Worm (Caenorhabditis elegans) whole organism, late embryonic: Measurements from ENCODE around the gene srd-56.

ENCODE experiments used
- C08G9.2 ChIP-seq: sonication (generic microtip); optimal IDR thresholded peaks from 2 replicates; lab custom pipeline; 2016; ENCODE audit warnings: mild to moderate bottlenecking, missing genetic modification characterization, moderate library complexity, missing compliant biosample characterization
- C38D4.7 ChIP-seq: fragments of 200-800 bp; sonication (Bioruptor generic); optimal IDR thresholded peaks from 2 replicates; lab custom pipeline; 2018; ENCODE audit warnings: mild to moderate bottlenecking, missing genetic modification characterization, moderate library complexity, missing compliant biosample characterization
- F13H6.1 ChIP-seq: sonication (generic microtip); optimal IDR thresholded peaks from 2 replicates; lab custom pipeline; 2016; ENCODE audit warnings: missing genetic modification characterization, missing compliant biosample characterization
- K09A11.1 ChIP-seq: sonication (generic microtip); optimal IDR thresholded peaks from 2 replicates; lab custom pipeline; 2017; ENCODE audit warnings: antibody characterized with exemption, mild to moderate bottlenecking, missing genetic modification characterization, missing compliant biosample characterization; ENCODE audit not compliant: insufficient read depth
- T23F11.4 ChIP-seq: fragments of 200-800 bp; sonication (Bioruptor generic); optimal IDR thresholded peaks from 2 replicates; lab custom pipeline; 2018; ENCODE audit warnings: mild to moderate bottlenecking, missing genetic modification characterization, missing compliant biosample characterization
- ahr-1 ChIP-seq: sonication (generic microtip); optimal IDR thresholded peaks from 2 replicates; lab custom pipeline; 2016; ENCODE audit warnings: missing genetic modification characterization, missing compliant biosample characterization
- ama-1 ChIP-seq: fragments of 150-350 bp; optimal IDR thresholded peaks from 2 replicates; lab custom pipeline; 2014
- ceh-2 ChIP-seq: sonication (generic microtip); optimal IDR thresholded peaks from 2 replicates; lab custom pipeline; 2016; ENCODE audit warnings: missing genotype, missing genetic modification characterization, missing compliant biosample characterization
- ceh-22 ChIP-seq: sonication (generic microtip); optimal IDR thresholded peaks from 2 replicates; lab custom pipeline; 2017; ENCODE audit warnings: missing biosample characterization, missing genetic modification characterization
- ceh-24 ChIP-seq: sonication (generic microtip); optimal IDR thresholded peaks from 2 replicates; lab custom pipeline; 2016; ENCODE audit warnings: mild to moderate bottlenecking, missing genetic modification characterization, missing compliant biosample characterization
- ceh-30 ChIP-seq: fragments of 150-350 bp; optimal IDR thresholded peaks from 2 replicates; lab custom pipeline; 2014; ENCODE audit warnings: missing biosample characterization, missing genetic modification characterization
- ceh-34 ChIP-seq: sonication (generic microtip); optimal IDR thresholded peaks from 2 replicates; lab custom pipeline; 2016; ENCODE audit warnings: mild to moderate bottlenecking, missing genetic modification characterization, missing compliant biosample characterization
- ceh-6 ChIP-seq: fragments of 200-800 bp; sonication (Bioruptor generic); optimal IDR thresholded peaks from 2 replicates; lab custom pipeline; 2018; ENCODE audit warnings: mild to moderate bottlenecking, missing genetic modification characterization, missing compliant biosample characterization
- elt-2 ChIP-seq: sonication (generic microtip); optimal IDR thresholded peaks from 2 replicates; lab custom pipeline; 2016; ENCODE audit warnings: missing genetic modification reagents, missing genetic modification characterization, missing compliant biosample characterization
- elt-4 ChIP-seq: sonication (generic microtip); optimal IDR thresholded peaks from 2 replicates; lab custom pipeline; 2016; ENCODE audit warnings: missing genetic modification characterization, missing compliant biosample characterization
- fax-1 ChIP-seq: sonication (generic microtip); optimal IDR thresholded peaks from 2 replicates; lab custom pipeline; 2016; ENCODE audit warnings: missing genotype, missing genetic modification characterization, missing compliant biosample characterization
- fkh-10 ChIP-seq: fragments of 150-350 bp; optimal IDR thresholded peaks from 2 replicates; lab custom pipeline; 2014; ENCODE audit warnings: missing biosample characterization, missing genetic modification reagents, missing genetic modification characterization
- hlh-15 ChIP-seq: sonication (generic microtip); optimal IDR thresholded peaks from 2 replicates; lab custom pipeline; 2016; ENCODE audit warnings: missing genetic modification characterization, missing compliant biosample characterization
- hlh-30 ChIP-seq: sonication (generic microtip); optimal IDR thresholded peaks from 2 replicates; lab custom pipeline; 2017; ENCODE audit warnings: antibody characterized with exemption, missing genetic modification characterization, missing compliant biosample characterization; ENCODE audit not compliant: insufficient read depth
- hlh-6 ChIP-seq: sonication (generic microtip); optimal IDR thresholded peaks from 2 replicates; lab custom pipeline; 2016; ENCODE audit warnings: missing genotype, missing genetic modification characterization, missing compliant biosample characterization
- lin-11 ChIP-seq: fragments of 200-800 bp; sonication (Bioruptor generic); optimal IDR thresholded peaks from 2 replicates; lab custom pipeline; 2018; ENCODE audit warnings: mild to moderate bottlenecking, missing genetic modification characterization, missing compliant biosample characterization
- madf-2 ChIP-seq: sonication (generic microtip); optimal IDR thresholded peaks from 2 replicates; lab custom pipeline; 2017; ENCODE audit warnings: missing genetic modification characterization, missing compliant biosample characterization
- nfya-1 ChIP-seq: sonication (generic microtip); optimal IDR thresholded peaks from 2 replicates; lab custom pipeline; 2017; ENCODE audit warnings: missing genetic modification characterization, mild to moderate bottlenecking, missing compliant biosample characterization, antibody characterized with exemption, moderate library complexity
- npax-4 ChIP-seq: sonication (generic microtip); optimal IDR thresholded peaks from 2 replicates; lab custom pipeline; 2016; ENCODE audit warnings: missing genetic modification characterization, missing compliant biosample characterization
- odd-2 ChIP-seq: sonication (generic microtip); optimal IDR thresholded peaks from 2 replicates; lab custom pipeline; 2017; ENCODE audit warnings: antibody characterized with exemption, mild to moderate bottlenecking, missing genetic modification characterization, missing compliant biosample characterization
- pag-3 ChIP-seq: sonication (generic microtip); optimal IDR thresholded peaks from 2 replicates; lab custom pipeline; 2016; ENCODE audit warnings: missing compliant biosample characterization, missing genetic modification characterization, borderline replicate concordance
- pax-1 ChIP-seq: fragments of 150-350 bp; optimal IDR thresholded peaks from 2 replicates; lab custom pipeline; 2014; ENCODE audit warnings: missing biosample characterization, missing genetic modification characterization
- pha-4 ChIP-seq: fragments of 150-350 bp; optimal IDR thresholded peaks from 2 replicates; lab custom pipeline; 2018; ENCODE audit warnings: missing biosample characterization, missing genetic modification reagents, missing genetic modification characterization
- pqm-1 ChIP-seq: sonication (generic microtip); optimal IDR thresholded peaks from 2 replicates; lab custom pipeline; 2016; ENCODE audit warnings: missing genetic modification characterization, missing compliant biosample characterization
- sdc-2 ChIP-seq: sonication (generic microtip); optimal IDR thresholded peaks from 2 replicates; lab custom pipeline; 2016; ENCODE audit warnings: missing genotype, missing genetic modification characterization, missing compliant biosample characterization
- sox-4 ChIP-seq: sonication (generic microtip); optimal IDR thresholded peaks from 2 replicates; lab custom pipeline; 2017; ENCODE audit warnings: mild to moderate bottlenecking, missing genetic modification characterization, inconsistent platforms, missing compliant biosample characterization
- tbx-2 ChIP-seq: sonication (generic microtip); optimal IDR thresholded peaks from 2 replicates; lab custom pipeline; 2016; ENCODE audit warnings: missing genetic modification characterization, missing compliant biosample characterization
- ttx-3 ChIP-seq: sonication (generic microtip); optimal IDR thresholded peaks from 2 replicates; lab custom pipeline; 2016; ENCODE audit warnings: missing genetic modification reagents, missing genetic modification characterization, missing compliant biosample characterization
- unc-3 ChIP-seq, 2 experiments: fragments of 200-800 bp in 1 of 2; sonication (Bioruptor generic) in 1 of 2; sonication (generic microtip) in 1 of 2; conservative IDR thresholded peaks in 1 of 2; optimal IDR thresholded peaks in 1 of 2; 2 replicates each; pipeline versions ENCODE4 v1.3.6 to Lab custom; 2016 to 2022; ENCODE audit warnings: missing compliant biosample characterization in 2 of 2, missing genetic modification characterization in 2 of 2, missing genetic modification reagents in 1 of 2
- unc-55 ChIP-seq: sonication (generic microtip); optimal IDR thresholded peaks from 2 replicates; lab custom pipeline; 2017; ENCODE audit warnings: missing biosample characterization, missing genetic modification reagents, missing genetic modification characterization
- ztf-16 ChIP-seq: sonication (generic microtip); optimal IDR thresholded peaks from 2 replicates; lab custom pipeline; 2017; ENCODE audit warnings: missing genetic modification characterization, missing compliant biosample characterization

The srd-56 gene

ce11 chrII:7165749-7166148 lies 37.3 kb downstream of the srd-56 start, which contains the start of gene mfsd-13.2:
Gene mfsd-13.2, minus strand, starts transcription at chrII:7165849.
- TF ChIP-seq K09A11.1 (tag; lab: Kevin White, UChicago), result no peak
- no peak for TF ChIP-seq pha-4 (tag; lab: Kevin White, UChicago)
- TF ChIP-seq hlh-15 (tag; lab: Kevin White, UChicago), result no peak
- TF ChIP-seq, all 69 proteins: peak for 0

ce11 chrII:7161512-7161911 lies 41.5 kb downstream of the srd-56 start, which contains the start of gene C27H5.12:
Gene C27H5.12, minus strand, starts transcription at chrII:7161612.
- TF ChIP-seq sdc-2 (no peak), ceh-30 (tag; lab: Kevin White, UChicago) (no peak), ceh-2 (tag; lab: Kevin White, UChicago) (no peak), odd-2 (tag; lab: Kevin White, UChicago) (no peak), F13H6.1 (no peak), ttx-3 (tag; lab: Kevin White, UChicago) (no peak), pax-1 (no peak), pqm-1 (tag; lab: Kevin White, UChicago) (no peak), ahr-1 (tag; lab: Kevin White, UChicago) (no peak), tbx-2 (no peak), ama-1 (lab: Kevin White, UChicago) (no peak), ceh-34 (tag; lab: Kevin White, UChicago) (no peak), madf-2 (tag; lab: Kevin White, UChicago) (no peak), C08G9.2 (no peak), unc-3 (GFP tag; conservative IDR thresholded peaks at IDR 0.05; lab: Robert Waterston, UW) (no peak), unc-3 (tag; optimal IDR thresholded peaks at IDR 0.05; lab: Kevin White, UChicago) (no peak), elt-4 (tag; lab: Kevin White, UChicago) (no peak), ceh-22 (tag; lab: Kevin White, UChicago) (no peak), fkh-10 (GFP tag; lab: Kevin White, UChicago) (no peak), ceh-6 (GFP tag; lab: Kevin White, UChicago) (no peak), ceh-24 (tag; lab: Kevin White, UChicago) (no peak)
- TF ChIP-seq, all 69 proteins: peak for 0

DNA sequence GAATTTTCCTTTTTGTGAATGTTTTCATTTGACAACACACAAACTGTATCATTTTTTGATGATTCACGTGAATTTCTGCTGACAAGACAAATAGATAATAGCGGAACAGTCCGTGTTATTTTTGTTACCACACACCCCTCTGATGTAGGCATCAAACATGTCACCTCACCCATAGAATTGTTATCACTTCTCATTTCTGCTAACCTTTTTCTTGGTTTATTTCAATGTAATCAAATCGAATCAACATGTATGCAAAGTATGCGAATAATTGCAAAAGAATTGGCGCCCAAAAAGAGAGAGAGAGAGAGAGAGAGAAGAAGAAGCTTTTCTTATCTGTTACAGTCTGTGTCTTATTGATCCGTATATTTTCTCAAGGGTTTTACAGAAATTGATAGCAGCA lies 45.6 kb downstream of the srd-56 start:
- no peak for TF ChIP-seq ztf-16
- TF ChIP-seq elt-2 (tag; lab: Kevin White, UChicago), result peak; percentile 61
- no peak for TF ChIP-seq T23F11.4 (GFP tag; lab: Kevin White, UChicago)

ce11 chrII:7155392-7155791 lies 47.6 kb downstream of the srd-56 start, which contains the start of gene C27H5.2:
Gene C27H5.2, plus strand, starts transcription at chrII:7155581.
- TF ChIP-seq ama-1 (lab: Kevin White, UChicago) (peak; percentile 47), unc-55 (GFP tag; lab: Kevin White, UChicago) (no peak)

ce11 chrII:7154711-7155110 lies 48.3 kb downstream of the srd-56 start:
- TF ChIP-seq pag-3 (no peak), ceh-2 (tag; lab: Kevin White, UChicago) (no peak), sox-4 (tag; lab: Kevin White, UChicago) (no peak), lin-11 (tag; lab: Kevin White, UChicago) (no peak), C38D4.7 (GFP tag; lab: Kevin White, UChicago) (no peak), hlh-6 (tag; lab: Kevin White, UChicago) (no peak), pqm-1 (tag; lab: Kevin White, UChicago) (no peak), ceh-24 (tag; lab: Kevin White, UChicago) (no peak), tbx-2 (no peak), hlh-30 (tag; lab: Kevin White, UChicago) (no peak), nfya-1 (tag; lab: Kevin White, UChicago) (no peak), npax-4 (tag; lab: Kevin White, UChicago) (no peak), fax-1 (tag; lab: Kevin White, UChicago) (no peak)
